Fruit fly (Drosophila melanogaster): Measurements from ENCODE around the gene CG14304.

DNA sequence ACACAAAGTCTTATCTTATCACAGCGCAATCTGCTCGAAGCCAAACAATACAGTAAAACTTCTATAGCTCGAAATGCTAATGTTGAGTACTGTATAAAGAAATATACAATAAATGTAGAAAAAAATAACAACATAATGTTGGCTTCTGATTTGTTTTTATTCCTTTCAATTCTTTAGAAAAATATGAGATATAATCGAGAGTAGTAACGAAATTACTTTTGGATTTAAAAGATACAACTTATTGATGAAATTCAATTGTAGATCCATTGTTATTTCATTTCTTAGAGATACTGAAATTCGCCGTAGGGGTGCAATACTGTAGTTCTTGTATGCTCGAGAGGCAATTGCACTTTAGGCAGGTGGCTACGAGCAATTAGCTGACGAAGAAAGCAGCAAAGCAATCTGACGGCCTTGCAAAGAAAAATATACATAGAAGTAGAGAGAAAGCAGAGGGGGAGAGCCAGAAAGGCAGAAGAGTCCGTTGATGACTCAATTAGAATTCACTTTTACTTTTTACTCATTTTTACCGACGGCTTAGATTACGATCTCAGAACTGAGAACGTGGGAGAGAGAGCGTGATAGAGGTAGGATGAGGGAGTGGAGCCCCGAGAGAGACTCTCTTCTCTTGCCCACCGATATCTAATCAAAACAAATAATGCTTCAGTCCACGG is 49.4 kb upstream of the CG14304 start:
- peak; percentile 76 for TF ChIP-seq CG7101 (tag; optimal IDR thresholded peaks at IDR 0.05)
- no peak for TF ChIP-seq tj (GFP tag; optimal IDR thresholded peaks at IDR 0.05)
- TF ChIP-seq Clk (GFP tag; optimal IDR thresholded peaks at IDR 0.05) = no peak
- no peak for TF ChIP-seq CG5204 (GFP tag; optimal IDR thresholded peaks at IDR 0.05)
- TF ChIP-seq Hr96 (GFP tag; optimal IDR thresholded peaks at IDR 0.05) = no peak
